Worm (Caenorhabditis elegans) whole organism, young adult: ENCODE measurements around the gene irg-8.

Experiments
- B0019.2 ChIP-seq: fragments of 200-800 bp; sonication (Bioruptor generic); conservative IDR thresholded peaks from 2 replicates; pipeline ENCODE4 v1.3.6; 2022; ENCODE audit warnings: missing genetic modification reagents, missing genetic modification characterization, missing compliant biosample characterization
- C06A6.2 ChIP-seq: fragments of 200-800 bp; sonication (Bioruptor generic); conservative IDR thresholded peaks from 2 replicates; pipeline ENCODE4 v1.3.6; 2022; ENCODE audit warnings: missing genetic modification characterization, missing compliant biosample characterization
- D2030.7 ChIP-seq: fragments of 200-800 bp; sonication (Bioruptor generic); IDR thresholded peaks from 2 replicates; pipeline ENCODE4 v1.3.6; 2022; ENCODE audit warnings: missing genetic modification reagents, missing genetic modification characterization, missing compliant biosample characterization
- F55B11.4 ChIP-seq: sonication (generic microtip); optimal IDR thresholded peaks from 2 replicates; lab custom pipeline; 2016; ENCODE audit warnings: missing compliant biosample characterization, missing genetic modification characterization, borderline replicate concordance; ENCODE audit not compliant: insufficient read depth
- K11D2.4 ChIP-seq: fragments of 200-800 bp; sonication (Bioruptor generic); IDR thresholded peaks from 2 replicates; pipeline ENCODE4 v1.3.6; 2022; ENCODE audit warnings: missing genetic modification reagents, missing genetic modification characterization, missing compliant biosample characterization
- T26A5.8 ChIP-seq: sonication (generic microtip); optimal IDR thresholded peaks from 2 replicates; lab custom pipeline; 2016; ENCODE audit warnings: missing genetic modification characterization, missing compliant biosample characterization
- akir-1 ChIP-seq: fragments of 200-800 bp; sonication (Bioruptor generic); optimal IDR thresholded peaks from 2 replicates; lab custom pipeline; 2018; ENCODE audit warnings: mild to moderate bottlenecking, missing genetic modification characterization, moderate library complexity, missing compliant biosample characterization
- attf-3 ChIP-seq: fragments of 200-800 bp; sonication (Bioruptor generic); conservative IDR thresholded peaks from 2 replicates; pipeline ENCODE4 v1.3.6; 2022; ENCODE audit warnings: missing genetic modification reagents, missing genetic modification characterization, missing compliant biosample characterization
- ccch-3 ChIP-seq: fragments of 200-800 bp; sonication (Bioruptor generic); optimal IDR thresholded peaks from 2 replicates; lab custom pipeline; 2018; ENCODE audit warnings: mild to moderate bottlenecking, missing genetic modification characterization, missing compliant biosample characterization
- ceh-27 ChIP-seq: fragments of 200-800 bp; sonication (Bioruptor generic); optimal IDR thresholded peaks from 2 replicates; lab custom pipeline; 2018; ENCODE audit warnings: mild to moderate bottlenecking, missing genetic modification characterization, moderate library complexity, missing compliant biosample characterization
- ets-4 ChIP-seq: fragments of 200-800 bp; sonication (Bioruptor generic); optimal IDR thresholded peaks from 2 replicates; lab custom pipeline; 2018; ENCODE audit warnings: mild to moderate bottlenecking, missing genetic modification characterization, missing compliant biosample characterization
- fkh-3 ChIP-seq: sonication (generic microtip); optimal IDR thresholded peaks from 2 replicates; lab custom pipeline; 2016; ENCODE audit warnings: mild to moderate bottlenecking, missing genetic modification characterization, missing compliant biosample characterization
- gei-17 ChIP-seq: fragments of 200-800 bp; sonication (Bioruptor generic); optimal IDR thresholded peaks from 2 replicates; lab custom pipeline; 2018; ENCODE audit warnings: mild to moderate bottlenecking, missing genetic modification characterization, missing compliant biosample characterization
- hlh-12 ChIP-seq: sonication (generic microtip); optimal IDR thresholded peaks from 2 replicates; lab custom pipeline; 2016; ENCODE audit warnings: missing genetic modification characterization, missing compliant biosample characterization
- hmg-1.2 ChIP-seq: fragments of 200-800 bp; sonication (Bioruptor generic); IDR thresholded peaks from 2 replicates; pipeline ENCODE4 v1.3.6; 2022; ENCODE audit warnings: missing genetic modification reagents, missing genetic modification characterization, missing compliant biosample characterization
- hrde-1 ChIP-seq: sonication (generic microtip); optimal IDR thresholded peaks from 2 replicates; lab custom pipeline; 2016; ENCODE audit warnings: missing genetic modification characterization, mild to moderate bottlenecking, missing compliant biosample characterization, moderate library complexity, missing genotype, missing genetic modification reagents, borderline replicate concordance
- lag-1 ChIP-seq: fragments of 200-800 bp; sonication (Bioruptor generic); IDR thresholded peaks from 2 replicates; pipeline ENCODE4 v1.3.6; 2022; ENCODE audit warnings: missing genetic modification reagents, missing genetic modification characterization, missing compliant biosample characterization
- lin-26 ChIP-seq: fragments of 200-800 bp; sonication (Bioruptor generic); IDR thresholded peaks from 2 replicates; pipeline ENCODE4 v1.3.6; 2022; ENCODE audit warnings: missing genetic modification reagents, missing genetic modification characterization, missing compliant biosample characterization
- lin-35 ChIP-seq, 3 experiments: fragments of 150-350 bp in 2 of 3; sonication (generic microtip) in 1 of 3; optimal IDR thresholded peaks; 2 replicates each; lab custom pipeline; 2014 to 2018; ENCODE audit warnings: missing biosample characterization in 3 of 3, missing genetic modification characterization in 3 of 3, missing genetic modification reagents in 3 of 3
- lin-40 ChIP-seq: sonication (generic microtip); optimal IDR thresholded peaks from 2 replicates; lab custom pipeline; 2016; ENCODE audit warnings: missing genetic modification characterization, mild to moderate bottlenecking, missing compliant biosample characterization, missing genotype, missing genetic modification reagents
- lin-54 ChIP-seq: fragments of 200-800 bp; sonication (Bioruptor generic); optimal IDR thresholded peaks from 2 replicates; lab custom pipeline; 2018; ENCODE audit warnings: mild to moderate bottlenecking, missing genetic modification characterization, missing compliant biosample characterization
- lsl-1 ChIP-seq: fragments of 200-800 bp; sonication (Bioruptor generic); optimal IDR thresholded peaks from 2 replicates; lab custom pipeline; 2018; ENCODE audit warnings: mild to moderate bottlenecking, missing genetic modification characterization, moderate library complexity, missing compliant biosample characterization
- mel-28 ChIP-seq: sonication (generic microtip); optimal IDR thresholded peaks from 2 replicates; lab custom pipeline; 2016; ENCODE audit warnings: borderline replicate concordance, mild to moderate bottlenecking, missing genetic modification characterization, missing compliant biosample characterization
- nhr-80 ChIP-seq: sonication (generic microtip); optimal IDR thresholded peaks from 2 replicates; lab custom pipeline; 2016; ENCODE audit warnings: missing genetic modification characterization, missing compliant biosample characterization
- pbrm-1 ChIP-seq: fragments of 200-800 bp; sonication (Bioruptor generic); IDR thresholded peaks from 2 replicates; pipeline ENCODE4 v1.3.6; 2022; ENCODE audit warnings: missing genetic modification reagents, missing genetic modification characterization, missing compliant biosample characterization
- pha-4 ChIP-seq: fragments of 150-350 bp; sonication (generic microtip); optimal IDR thresholded peaks from 2 replicates; lab custom pipeline; 2014; ENCODE audit warnings: missing biosample characterization, missing genetic modification reagents, missing genetic modification characterization
- rcor-1 ChIP-seq: fragments of 200-800 bp; sonication (Bioruptor generic); IDR thresholded peaks from 2 replicates; pipeline ENCODE4 v1.3.6; 2022; ENCODE audit warnings: missing genetic modification reagents, missing genetic modification characterization, missing compliant biosample characterization
- sea-2 ChIP-seq: fragments of 200-800 bp; sonication (Bioruptor generic); IDR thresholded peaks from 2 replicates; pipeline ENCODE4 v1.3.6; 2022; ENCODE audit warnings: missing genetic modification characterization, missing compliant biosample characterization
- snpc-1.3 ChIP-seq: sonication (generic microtip); optimal IDR thresholded peaks from 2 replicates; lab custom pipeline; 2017; ENCODE audit warnings: missing genetic modification characterization, mild to moderate bottlenecking, missing compliant biosample characterization, antibody characterized with exemption, moderate library complexity, missing genotype, missing genetic modification reagents; ENCODE audit not compliant: insufficient read depth
- sptf-2 ChIP-seq: fragments of 200-800 bp; sonication (Bioruptor generic); optimal IDR thresholded peaks from 2 replicates; lab custom pipeline; 2018; ENCODE audit warnings: mild to moderate bottlenecking, missing genetic modification characterization, missing compliant biosample characterization
- tbx-9 ChIP-seq: sonication (generic microtip); optimal IDR thresholded peaks from 2 replicates; lab custom pipeline; 2016; ENCODE audit warnings: borderline replicate concordance, missing genetic modification characterization, inconsistent platforms, missing compliant biosample characterization
- unc-62 ChIP-seq: fragments of 150-350 bp; optimal IDR thresholded peaks from 2 replicates; lab custom pipeline; 2014; ENCODE audit warnings: missing biosample characterization, missing genetic modification reagents, missing genetic modification characterization
- zfh-2 ChIP-seq: fragments of 200-800 bp; sonication (Bioruptor generic); conservative IDR thresholded peaks from 2 replicates; pipeline ENCODE4 v1.3.6; 2022; ENCODE audit warnings: missing genetic modification reagents, missing genetic modification characterization, missing compliant biosample characterization
- ztf-22 ChIP-seq: fragments of 200-800 bp; sonication (Bioruptor generic); optimal IDR thresholded peaks from 2 replicates; lab custom pipeline; 2018; ENCODE audit warnings: mild to moderate bottlenecking, missing genetic modification characterization, moderate library complexity, missing compliant biosample characterization
- ztf-26 ChIP-seq: sonication (generic microtip); optimal IDR thresholded peaks from 2 replicates; lab custom pipeline; 2017; ENCODE audit warnings: missing genetic modification characterization, missing compliant biosample characterization
- ztf-6 ChIP-seq: fragments of 200-800 bp; sonication (Bioruptor generic); IDR thresholded peaks from 2 replicates; pipeline ENCODE4 v1.3.6; 2022; ENCODE audit warnings: missing genetic modification reagents, missing genetic modification characterization, missing compliant biosample characterization

The irg-8 gene

ce11 chrV:450757-451501 is 33.4 kb upstream of the irg-8 start, which contains the start of gene nhr-123:
Gene nhr-123 (plus strand): TSS chrV:451451.
- TF ChIP-seq hmg-1.2 (GFP tag; lab: Robert Waterston, UW) (peak; percentile 15; the same call in 1 of the 2 replicates), mel-28 (tag; lab: Kevin White, UChicago) (no peak), lin-35 (GFP tag; optimal IDR thresholded peaks at IDR 0.05; lab: Kevin White, UChicago) (no peak), F55B11.4 (no peak)

- TF ChIP-seq B0019.2 (GFP tag; lab: Robert Waterston, UW) (no peak), nhr-80 (tag; lab: Kevin White, UChicago) (peak; percentile 72)
These were observed 32.2 kb upstream of the irg-8 start, which contains the start of gene M02H5.8 for ce11 chrV:449685-450084. Gene M02H5.8 (plus strand): TSS chrV:449981.

ce11 chrV:449130-449529 is 31.6 kb upstream of the irg-8 start, which contains the start of gene srh-35:
Gene srh-35 (minus strand): TSS chrV:449230.
- TF ChIP-seq lin-26 (GFP tag; lab: Robert Waterston, UW) (no peak), lin-54 (GFP tag; lab: Kevin White, UChicago) (no peak), tbx-9 (tag; lab: Kevin White, UChicago) (no peak), mel-28 (tag; lab: Kevin White, UChicago) (no peak), gei-17 (GFP tag; lab: Kevin White, UChicago) (no peak), ztf-26 (tag; lab: Kevin White, UChicago) (no peak), unc-62 (GFP tag; lab: Kevin White, UChicago) (no peak), C06A6.2 (GFP tag; lab: Robert Waterston, UW) (no peak), snpc-1.3 (no peak), hlh-12 (tag; lab: Kevin White, UChicago) (no peak), akir-1 (no peak), ztf-22 (no peak), K11D2.4 (GFP tag; lab: Robert Waterston, UW) (no peak), F55B11.4 (no peak), sptf-2 (GFP tag; lab: Kevin White, UChicago) (no peak), rcor-1 (GFP tag; lab: Robert Waterston, UW) (no peak), attf-3 (no peak), T26A5.8 (tag; lab: Kevin White, UChicago) (no peak), lin-35 (GFP tag; optimal IDR thresholded peaks at IDR 0.05; lab: Kevin White, UChicago) (no peak), ztf-6 (no peak)

ce11 chrV:446988-447387 is 29.5 kb upstream of the irg-8 start:
- no peak for TF ChIP-seq pbrm-1
- 0 out of 2 replicates have a peak, but pooled peaks have one; percentile 39 for TF ChIP-seq lin-26 (GFP tag; lab: Robert Waterston, UW)
- peak; percentile 72 for TF ChIP-seq zfh-2 (GFP tag; lab: Robert Waterston, UW)

DNA sequence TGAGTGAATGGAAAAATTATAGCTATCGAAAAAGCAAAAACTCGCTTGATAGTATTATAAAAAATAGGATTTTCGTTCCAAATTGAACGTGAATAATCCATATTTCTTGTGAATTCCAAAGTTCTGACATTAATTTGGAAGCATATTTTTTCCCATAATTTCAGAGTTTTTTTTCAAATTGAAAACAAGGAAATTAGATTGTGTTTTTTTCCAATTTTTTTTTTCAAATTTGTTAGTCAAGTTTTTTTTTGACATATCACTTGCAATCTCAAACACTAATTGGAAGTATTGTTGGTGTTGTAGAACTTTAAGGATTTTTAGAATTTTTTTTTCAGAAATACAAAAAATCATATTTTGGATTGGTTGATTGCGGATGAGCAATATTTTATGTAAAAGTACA is 29.1 kb upstream of the irg-8 start, which contains the start of gene srh-34:
TSS of gene srh-34 (minus strand) at position 101 of the 400 bp plus-strand sequence.
- TF ChIP-seq nhr-80 (tag; lab: Kevin White, UChicago), result no peak
- TF ChIP-seq hrde-1 (tag; lab: Kevin White, UChicago), result no peak
- no peak for TF ChIP-seq ccch-3
- no peak for TF ChIP-seq sea-2
- TF ChIP-seq lin-40 (tag; lab: Kevin White, UChicago), result no peak
- no peak for TF ChIP-seq fkh-3
- no peak for TF ChIP-seq D2030.7 (GFP tag; lab: Robert Waterston, UW)
- no peak for TF ChIP-seq lag-1 (GFP tag; lab: Robert Waterston, UW)
- TF ChIP-seq pha-4 (tag; lab: Kevin White, UChicago), result no peak
- no peak for TF ChIP-seq ets-4
- TF ChIP-seq lsl-1 (GFP tag; lab: Kevin White, UChicago), result no peak
- TF ChIP-seq ztf-22, result no peak
- no peak for TF ChIP-seq ceh-27 (GFP tag; lab: Kevin White, UChicago)
